Fruit fly (Drosophila melanogaster): ENCODE data around the gene CG17350.

Gene CG17350

dm6 chr2L:19425765-19426329 is 45.1 kb downstream of the CG17350 start (continued):
- TF ChIP-seq grau (tag; optimal IDR thresholded peaks at IDR 0.05) = peak; percentile 97
- TF ChIP-seq CG17829 (tag; optimal IDR thresholded peaks at IDR 0.05) = peak; percentile 73
- TF ChIP-seq CG14014 (GFP tag; IDR thresholded peaks at IDR 0.05) = peak; percentile 74
- no peak for TF ChIP-seq CG7963 (GFP tag; IDR thresholded peaks at IDR 0.05; ENCODE audit: partially characterized antibody)
- TF ChIP-seq unpg (GFP tag; optimal IDR thresholded peaks at IDR 0.05) = peak; percentile 78
- TF ChIP-seq CG4707 (GFP tag; optimal IDR thresholded peaks at IDR 0.05) = peak; percentile 2
- peak; percentile 61 for TF ChIP-seq CG9817 (tag; optimal IDR thresholded peaks at IDR 0.05)
- TF ChIP-seq wor (GFP tag; IDR thresholded peaks at IDR 0.05) = no peak
- peak; percentile 76 for TF ChIP-seq ind (GFP tag; optimal IDR thresholded peaks at IDR 0.05)
- TF ChIP-seq CG9215 (GFP tag; IDR thresholded peaks at IDR 0.05) = peak; percentile 54; the same call in 1 of the 2 replicates
- TF ChIP-seq bcd (GFP tag; optimal IDR thresholded peaks at IDR 0.05) = peak; percentile 70
- TF ChIP-seq Hmx (GFP tag; optimal IDR thresholded peaks at IDR 0.05) = peak; percentile 29
- no peak for TF ChIP-seq Nf-YB (GFP tag; optimal IDR thresholded peaks at IDR 0.05)
- TF ChIP-seq pb (GFP tag; optimal IDR thresholded peaks at IDR 0.05) = peak; percentile 59
- TF ChIP-seq C15 (GFP tag; IDR thresholded peaks at IDR 0.05) = no peak
- peak; percentile 69 for TF ChIP-seq esg (GFP tag; conservative IDR thresholded peaks at IDR 0.05)
- peak; percentile 64 for TF ChIP-seq gsb-n (tag; optimal IDR thresholded peaks at IDR 0.05)
- TF ChIP-seq CG15073 (GFP tag; optimal IDR thresholded peaks at IDR 0.05) = peak; percentile 12
- TF ChIP-seq h (optimal IDR thresholded peaks at IDR 0.05) = no peak
- peak; percentile 44 for TF ChIP-seq slou (GFP tag; optimal IDR thresholded peaks at IDR 0.05)
- TF ChIP-seq CG6813 (GFP tag; optimal IDR thresholded peaks at IDR 0.05) = peak; percentile 75
- no peak for TF ChIP-seq CG1792 (GFP tag; optimal IDR thresholded peaks at IDR 0.05)
- no peak for TF ChIP-seq luna (GFP tag; optimal IDR thresholded peaks at IDR 0.05)
- peak; percentile 38 for TF ChIP-seq CG9609 (GFP tag; optimal IDR thresholded peaks at IDR 0.05)
- no peak for TF ChIP-seq Opbp (GFP tag; IDR thresholded peaks at IDR 0.05; ENCODE audit: partially characterized antibody)
- no peak for TF ChIP-seq Gsc (GFP tag; IDR thresholded peaks at IDR 0.05)
- TF ChIP-seq CG2678 (tag; optimal IDR thresholded peaks at IDR 0.05) = peak; percentile 84
- TF ChIP-seq vvl (GFP tag; IDR thresholded peaks at IDR 0.05) = peak; percentile 81
- no peak for TF ChIP-seq ERR (GFP tag; optimal IDR thresholded peaks at IDR 0.05)
- TF ChIP-seq Drgx (GFP tag; IDR thresholded peaks at IDR 0.05) = no peak
- TF ChIP-seq zfh2 (GFP tag; optimal IDR thresholded peaks at IDR 0.05) = peak; percentile 40
- TF ChIP-seq CG1233 (GFP tag; optimal IDR thresholded peaks at IDR 0.05) = peak; percentile 53
- no peak for TF ChIP-seq CG12744 (GFP tag; optimal IDR thresholded peaks at IDR 0.05)
- peak; percentile 95 for TF ChIP-seq CG7745 (tag; optimal IDR thresholded peaks at IDR 0.05)
- TF ChIP-seq CG8944 (GFP tag; optimal IDR thresholded peaks at IDR 0.05) = no peak
- TF ChIP-seq pum (GFP tag; optimal IDR thresholded peaks at IDR 0.05) = peak; percentile 58
- 0 out of 2 replicates have a peak, but pooled peaks have one; percentile 8 for TF ChIP-seq Lim3 (GFP tag; IDR thresholded peaks at IDR 0.05)
- TF ChIP-seq ssp (GFP tag; IDR thresholded peaks at IDR 0.05) = peak; percentile 27; the same call in 1 of the 2 replicates
- no peak for TF ChIP-seq NK7.1 (GFP tag; optimal IDR thresholded peaks at IDR 0.05)
- peak in 1 of 2 experiments; percentile 66 for TF ChIP-seq Hr78 (GFP tag; optimal IDR thresholded peaks at IDR 0.05)
- TF ChIP-seq CG10654 (GFP tag; optimal IDR thresholded peaks at IDR 0.05) = peak; percentile 35
- peak; percentile 52 for TF ChIP-seq Camta (GFP tag; optimal IDR thresholded peaks at IDR 0.05)
- TF ChIP-seq Usf (GFP tag; optimal IDR thresholded peaks at IDR 0.05) = peak; percentile 39
- peak; percentile 91 for TF ChIP-seq sens (GFP tag)
- TF ChIP-seq CG12219 (GFP tag; optimal IDR thresholded peaks at IDR 0.05) = peak; percentile 47
- 0 out of 2 replicates have a peak, but pooled peaks have one; percentile 35 for TF ChIP-seq aop (GFP tag; IDR thresholded peaks at IDR 0.05)
- peak; percentile 44 for TF ChIP-seq Deaf1 (tag; optimal IDR thresholded peaks at IDR 0.05)
- TF ChIP-seq MESR4 (GFP tag; optimal IDR thresholded peaks at IDR 0.05) = no peak
- TF ChIP-seq amos (GFP tag; IDR thresholded peaks at IDR 0.05; ENCODE audit: partially characterized antibody) = no peak
- no peak for TF ChIP-seq pfk (GFP tag; optimal IDR thresholded peaks at IDR 0.05)
- TF ChIP-seq fd64A (GFP tag; optimal IDR thresholded peaks at IDR 0.05) = no peak
